Fruit fly (Drosophila melanogaster): ENCODE results near the gene Muc12Ea.

The Muc12Ea gene

DNA sequence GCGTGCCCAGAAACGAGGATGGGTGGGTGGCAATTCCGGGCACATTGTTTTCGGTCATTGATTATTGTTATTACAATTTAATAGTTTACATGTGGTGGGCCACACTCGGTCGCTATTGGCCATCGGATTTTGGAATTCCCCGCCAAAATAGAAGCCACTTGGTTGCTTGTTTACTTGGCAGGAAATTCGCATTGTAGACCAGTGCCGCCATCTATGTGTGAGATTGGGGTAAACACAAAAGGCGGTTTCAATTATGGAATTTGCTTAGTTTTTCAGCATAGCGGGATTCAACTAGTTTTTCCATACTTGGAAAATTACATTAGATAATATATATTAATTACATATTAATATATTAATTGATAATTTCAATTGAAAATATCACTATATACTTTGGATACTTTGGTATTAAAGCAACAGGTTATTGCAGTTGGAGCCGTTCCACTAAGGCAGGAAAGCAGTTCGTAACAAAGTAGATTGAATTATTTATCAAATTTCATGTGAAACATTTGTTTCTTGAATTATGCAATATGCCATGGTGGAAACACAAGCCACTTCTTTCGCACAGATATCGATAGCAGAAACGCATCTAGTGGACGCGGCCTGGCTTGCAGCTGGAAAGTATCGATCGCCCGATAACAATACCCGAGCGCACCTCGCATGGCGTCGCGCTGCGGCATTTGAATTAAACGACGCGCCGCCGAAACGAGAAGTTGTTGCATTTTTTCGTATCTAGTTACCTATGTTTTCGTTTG lies 30.3 kb upstream of the Muc12Ea start, which contains the start of gene mud (continued):
- peak; percentile 69 for TF ChIP-seq nerfin-2 (GFP tag; IDR thresholded peaks at IDR 0.05; ENCODE audit: partially characterized antibody)
- TF ChIP-seq CG12769 (tag; optimal IDR thresholded peaks at IDR 0.05), result no peak
- TF ChIP-seq Tbp (GFP tag; optimal IDR thresholded peaks at IDR 0.05), result no peak
- no peak for TF ChIP-seq CG10462 (GFP tag; optimal IDR thresholded peaks at IDR 0.05)
- TF ChIP-seq dpn (GFP tag; optimal IDR thresholded peaks at IDR 0.05), result no peak
- peak; percentile 6 for TF ChIP-seq tin (GFP tag; optimal IDR thresholded peaks at IDR 0.05)
- peak; percentile 23 for TF ChIP-seq mam (GFP tag; optimal IDR thresholded peaks at IDR 0.05)
- TF ChIP-seq CG2120 (GFP tag; optimal IDR thresholded peaks at IDR 0.05), result peak; percentile 26
- TF ChIP-seq ro (GFP tag; IDR thresholded peaks at IDR 0.05), result no peak
- peak; percentile 68 for TF ChIP-seq CG42726 (GFP tag; IDR thresholded peaks at IDR 0.05; ENCODE audit: partially characterized antibody)
- TF ChIP-seq CG4820 (GFP tag; optimal IDR thresholded peaks at IDR 0.05), result no peak
- peak; percentile 79 for TF ChIP-seq Ets65A (GFP tag)
- no peak for TF ChIP-seq HLH3B (GFP tag; IDR thresholded peaks at IDR 0.05)
- TF ChIP-seq CG34422 (GFP tag; IDR thresholded peaks at IDR 0.05), result no peak
- no peak for TF ChIP-seq vvl (GFP tag; IDR thresholded peaks at IDR 0.05)
- TF ChIP-seq CG12219 (GFP tag; optimal IDR thresholded peaks at IDR 0.05), result no peak
- TF ChIP-seq zf30C (GFP tag; optimal IDR thresholded peaks at IDR 0.05), result no peak
- TF ChIP-seq CG17568 (GFP tag; optimal IDR thresholded peaks at IDR 0.05), result no peak
- TF ChIP-seq trem (tag; optimal IDR thresholded peaks at IDR 0.05), result peak; percentile 66
- TF ChIP-seq CG16815 (GFP tag; optimal IDR thresholded peaks at IDR 0.05), result peak; percentile 19
- TF ChIP-seq Elba2 (GFP tag; optimal IDR thresholded peaks at IDR 0.05), result no peak
- TF ChIP-seq CG4328 (GFP tag; optimal IDR thresholded peaks at IDR 0.05), result no peak
- TF ChIP-seq ato (GFP tag; IDR thresholded peaks at IDR 0.05; ENCODE audit: partially characterized antibody), result peak; percentile 74
- no peak for TF ChIP-seq h (optimal IDR thresholded peaks at IDR 0.05)
- peak; percentile 30; the same call in 1 of the 2 replicates for TF ChIP-seq esg (GFP tag; conservative IDR thresholded peaks at IDR 0.05)
- TF ChIP-seq CG11696 (GFP tag; IDR thresholded peaks at IDR 0.05), result no peak
- peak; percentile 84 for TF ChIP-seq CG17802 (tag; optimal IDR thresholded peaks at IDR 0.05)
- no peak for TF ChIP-seq CG13894 (tag; optimal IDR thresholded peaks at IDR 0.05)
- no peak for TF ChIP-seq D19B (GFP tag; optimal IDR thresholded peaks at IDR 0.05)
- no peak for TF ChIP-seq oc (tag; optimal IDR thresholded peaks at IDR 0.05)
- TF ChIP-seq Awh (GFP tag; IDR thresholded peaks at IDR 0.05), result 0 out of 2 replicates have a peak, but pooled peaks have one; percentile 38
- no peak for TF ChIP-seq CG10654 (GFP tag; optimal IDR thresholded peaks at IDR 0.05)
- TF ChIP-seq CG1603 (tag; optimal IDR thresholded peaks at IDR 0.05), result peak; percentile 74
- no peak for TF ChIP-seq Kr (GFP tag; optimal IDR thresholded peaks at IDR 0.05)
- no peak for TF ChIP-seq croc (GFP tag; conservative IDR thresholded peaks at IDR 0.05)
- no peak for TF ChIP-seq gcm2 (GFP tag; optimal IDR thresholded peaks at IDR 0.05)
- no peak for TF ChIP-seq hth (optimal IDR thresholded peaks at IDR 0.05)
- no peak for TF ChIP-seq slp2 (GFP tag; optimal IDR thresholded peaks at IDR 0.05)
- peak; percentile 71 for TF ChIP-seq CG14710 (tag; optimal IDR thresholded peaks at IDR 0.05)
- peak; percentile 14 for TF ChIP-seq CG15696 (tag; optimal IDR thresholded peaks at IDR 0.05)
- TF ChIP-seq CG1529 (GFP tag; optimal IDR thresholded peaks at IDR 0.05), result no peak
- no peak for TF ChIP-seq exex (tag; optimal IDR thresholded peaks at IDR 0.05)
- no peak for TF ChIP-seq sug (tag; optimal IDR thresholded peaks at IDR 0.05)
- TF ChIP-seq B-H1 (GFP tag; IDR thresholded peaks at IDR 0.05), result peak; percentile 27; the same call in 2 of the 3 replicates
- no peak for TF ChIP-seq CG31388 (GFP tag; optimal IDR thresholded peaks at IDR 0.05)
- no peak for TF ChIP-seq CG13123 (GFP tag; optimal IDR thresholded peaks at IDR 0.05)
- no peak for TF ChIP-seq CG4617 (GFP tag; optimal IDR thresholded peaks at IDR 0.05; ENCODE audit: borderline replicate concordance)
- no peak for TF ChIP-seq Sox100B (GFP tag; optimal IDR thresholded peaks at IDR 0.05)
- no peak for TF ChIP-seq HLHmδ (GFP tag; optimal IDR thresholded peaks at IDR 0.05)
- peak; percentile 19 for TF ChIP-seq Ets97D (GFP tag; optimal IDR thresholded peaks at IDR 0.05)
- no peak for TF ChIP-seq CG6765 (GFP tag; optimal IDR thresholded peaks at IDR 0.05)

Data from whole organism, embryonic.